Worm (Caenorhabditis elegans) whole organism, L4 larva: ENCODE measurements around the gene tir-1.

Experiments used
- F10B5.3 ChIP-seq: sonication (generic microtip); optimal IDR thresholded peaks from 2 replicates; lab custom pipeline; 2016; ENCODE audit warnings: mild to moderate bottlenecking, missing genetic modification characterization, missing compliant biosample characterization
- R02D3.7 ChIP-seq: fragments of 150-350 bp; sonication (generic microtip); optimal IDR thresholded peaks from 3 replicates; lab custom pipeline; 2014; ENCODE audit warnings: missing biosample characterization, missing genetic modification characterization
- Y105C5A.15 ChIP-seq: fragments of 200-800 bp; sonication (Bioruptor generic); IDR thresholded peaks from 2 replicates; pipeline ENCODE4 v1.3.6; 2022; ENCODE audit warnings: missing genetic modification characterization, missing compliant biosample characterization
- Y75B8A.6 ChIP-seq: fragments of 200-800 bp; sonication (Bioruptor generic); IDR thresholded peaks from 2 replicates; pipeline ENCODE4 v1.3.6; 2022; ENCODE audit warnings: missing genetic modification reagents, missing genetic modification characterization, missing compliant biosample characterization
- ZK337.2 ChIP-seq: fragments of 200-800 bp; sonication (Bioruptor generic); IDR thresholded peaks from 2 replicates; pipeline ENCODE4 v1.3.6; 2022; ENCODE audit warnings: missing genetic modification reagents, missing genetic modification characterization, missing compliant biosample characterization
- aha-1 ChIP-seq: fragments of 150-350 bp; peaks from one replicate; lab custom pipeline; 2014; ENCODE audit warnings: missing biosample characterization, missing genetic modification characterization
- arid-1 ChIP-seq: fragments of 200-800 bp; sonication (Bioruptor generic); conservative IDR thresholded peaks from 2 replicates; pipeline ENCODE4 v1.3.6; 2022; ENCODE audit warnings: missing genetic modification reagents, missing genetic modification characterization, missing compliant biosample characterization
- attf-4 ChIP-seq: sonication (generic microtip); optimal IDR thresholded peaks from 3 replicates; lab custom pipeline; 2017; ENCODE audit warnings: missing biosample characterization, missing genetic modification characterization
- ceh-20 ChIP-seq: fragments of 200-800 bp; sonication (Bioruptor generic); IDR thresholded peaks from 2 replicates; pipeline ENCODE4 v1.3.6; 2022; ENCODE audit warnings: missing genetic modification reagents, missing genetic modification characterization, missing compliant biosample characterization
- ceh-28 ChIP-seq: fragments of 150-350 bp; optimal IDR thresholded peaks from 2 replicates; lab custom pipeline; 2014; ENCODE audit warnings: missing biosample characterization, missing genetic modification reagents, missing genetic modification characterization
- cey-2 ChIP-seq: sonication (generic microtip); optimal IDR thresholded peaks from 3 replicates; lab custom pipeline; 2017; ENCODE audit warnings: missing genetic modification characterization, mild to moderate bottlenecking, missing compliant biosample characterization, antibody characterized with exemption, borderline replicate concordance; ENCODE audit not compliant: insufficient read depth
- daf-12 ChIP-seq: fragments of 150-350 bp; optimal IDR thresholded peaks from 2 replicates; lab custom pipeline; 2014; ENCODE audit warnings: missing biosample characterization, missing genetic modification reagents, missing genetic modification characterization
- daf-16 ChIP-seq, 3 experiments: sonication (generic microtip); optimal IDR thresholded peaks; 2 replicates each; lab custom pipeline; 2016 to 2017; ENCODE audit warnings: missing genetic modification characterization in 3 of 3, missing genetic modification reagents in 3 of 3, mild to moderate bottlenecking in 2 of 3, missing compliant biosample characterization in 2 of 3, missing biosample characterization in 1 of 3, moderate library complexity in 1 of 3
- daf-8 ChIP-seq: fragments of 200-800 bp; sonication (Bioruptor generic); IDR thresholded peaks from 2 replicates; pipeline ENCODE4 v1.3.6; 2022; ENCODE audit warnings: missing genetic modification characterization, missing compliant biosample characterization
- dmd-8 ChIP-seq: fragments of 200-800 bp; sonication (Bioruptor generic); IDR thresholded peaks from 2 replicates; pipeline ENCODE4 v1.3.6; 2022; ENCODE audit warnings: missing genetic modification characterization, missing compliant biosample characterization
- duxl-1 ChIP-seq: sonication (generic microtip); optimal IDR thresholded peaks from 2 replicates; lab custom pipeline; 2016; ENCODE audit warnings: mild to moderate bottlenecking, missing genetic modification characterization, moderate library complexity, missing compliant biosample characterization; ENCODE audit not compliant: poor library complexity
- dve-1 ChIP-seq: sonication (generic microtip); optimal IDR thresholded peaks from 2 replicates; lab custom pipeline; 2017; ENCODE audit warnings: antibody characterized with exemption, mild to moderate bottlenecking, missing genetic modification characterization, missing compliant biosample characterization; ENCODE audit not compliant: insufficient read depth
- egl-43 ChIP-seq: fragments of 200-800 bp; sonication (Bioruptor generic); IDR thresholded peaks from 2 replicates; pipeline ENCODE4 v1.3.6; 2022; ENCODE audit warnings: missing genetic modification reagents, missing genetic modification characterization, missing compliant biosample characterization
- fos-1 ChIP-seq: fragments of 150-350 bp; optimal IDR thresholded peaks from 2 replicates; lab custom pipeline; 2014; ENCODE audit warnings: missing biosample characterization, missing genetic modification characterization
- hmg-1.1 ChIP-seq: fragments of 200-800 bp; sonication (Bioruptor generic); IDR thresholded peaks from 2 replicates; pipeline ENCODE4 v1.3.6; 2022; ENCODE audit warnings: missing genetic modification reagents, missing genetic modification characterization, missing compliant biosample characterization
- jun-1 ChIP-seq: fragments of 150-350 bp; optimal IDR thresholded peaks from 2 replicates; lab custom pipeline; 2014; ENCODE audit warnings: missing biosample characterization, missing genetic modification reagents, missing genetic modification characterization
- lin-1 ChIP-seq: fragments of 200-800 bp; sonication (Bioruptor generic); IDR thresholded peaks from 2 replicates; pipeline ENCODE4 v1.3.6; 2022; ENCODE audit warnings: missing genetic modification reagents, missing genetic modification characterization, missing compliant biosample characterization
- lin-13 ChIP-seq: fragments of 150-350 bp; optimal IDR thresholded peaks from 2 replicates; lab custom pipeline; 2014; ENCODE audit warnings: missing biosample characterization, missing genetic modification reagents, missing genetic modification characterization
- lin-15B ChIP-seq: fragments of 150-350 bp; sonication (generic microtip); optimal IDR thresholded peaks from 3 replicates; lab custom pipeline; 2014; ENCODE audit warnings: missing biosample characterization, missing genetic modification characterization
- lin-29 ChIP-seq: fragments of 200-800 bp; sonication (Bioruptor generic); IDR thresholded peaks from 2 replicates; pipeline ENCODE4 v1.3.6; 2022; ENCODE audit warnings: missing genetic modification reagents, missing genetic modification characterization, missing compliant biosample characterization
- lsy-2 ChIP-seq, 2 experiments: fragments of 150-350 bp in 1 of 2; sonication (generic microtip) in 1 of 2; optimal IDR thresholded peaks; 2 replicates each; lab custom pipeline; 2014 to 2017; ENCODE audit warnings: missing biosample characterization in 2 of 2, missing genetic modification characterization in 2 of 2
- madf-5 ChIP-seq, 2 experiments: fragments of 200-800 bp; sonication (Bioruptor generic); IDR thresholded peaks; 2 replicates each; pipeline ENCODE4 v1.3.6; 2022; ENCODE audit warnings: missing compliant biosample characterization in 2 of 2, missing genetic modification characterization in 2 of 2
- mdt-29 ChIP-seq: fragments of 200-800 bp; sonication (Bioruptor generic); IDR thresholded peaks from 2 replicates; pipeline ENCODE4 v1.3.6; 2022; ENCODE audit warnings: missing genetic modification reagents, missing genetic modification characterization, missing compliant biosample characterization
- mes-2 ChIP-seq: sonication (generic microtip); optimal IDR thresholded peaks from 2 replicates; lab custom pipeline; 2016; ENCODE audit warnings: missing genotype, mild to moderate bottlenecking, missing genetic modification characterization, missing compliant biosample characterization; ENCODE audit not compliant: poor library complexity, severe bottlenecking
- mxl-3 ChIP-seq: fragments of 200-800 bp; sonication (Bioruptor generic); optimal IDR thresholded peaks from 2 replicates; lab custom pipeline; 2018; ENCODE audit warnings: mild to moderate bottlenecking, missing genetic modification characterization, missing compliant biosample characterization
- nhr-237 ChIP-seq: sonication (generic microtip); optimal IDR thresholded peaks from 2 replicates; lab custom pipeline; 2017; ENCODE audit warnings: missing biosample characterization, missing genetic modification characterization
- nhr-42 ChIP-seq: fragments of 200-800 bp; sonication (Bioruptor generic); IDR thresholded peaks from 2 replicates; pipeline ENCODE4 v1.3.6; 2022; ENCODE audit warnings: missing genetic modification characterization, missing compliant biosample characterization
- nhr-48 ChIP-seq: sonication (generic microtip); optimal IDR thresholded peaks from 2 replicates; lab custom pipeline; 2016; ENCODE audit warnings: mild to moderate bottlenecking, missing genetic modification characterization, missing compliant biosample characterization
- nhr-77 ChIP-seq: fragments of 150-350 bp; optimal IDR thresholded peaks from 2 replicates; lab custom pipeline; 2014; ENCODE audit warnings: missing biosample characterization, missing genetic modification characterization
- pha-4 ChIP-seq, 2 experiments: fragments of 150-350 bp in 1 of 2; fragments of 200-800 bp in 1 of 2; sonication (Bioruptor generic) in 1 of 2; IDR thresholded peaks in 1 of 2; optimal IDR thresholded peaks in 1 of 2; 2 replicates each; pipeline versions ENCODE4 v1.3.6 to Lab custom; 2014 to 2022; ENCODE audit warnings: missing genetic modification characterization in 2 of 2, missing genetic modification reagents in 2 of 2, missing biosample characterization in 1 of 2, missing compliant biosample characterization in 1 of 2
- pqm-1 ChIP-seq: sonication (generic microtip); optimal IDR thresholded peaks from 2 replicates; lab custom pipeline; 2017; ENCODE audit warnings: missing biosample characterization, missing genetic modification characterization
- sdz-12 ChIP-seq: fragments of 200-800 bp; sonication (Bioruptor generic); optimal IDR thresholded peaks from 2 replicates; lab custom pipeline; 2018; ENCODE audit warnings: mild to moderate bottlenecking, missing genetic modification characterization, missing compliant biosample characterization
- unc-62 ChIP-seq, 3 experiments: fragments of 150-350 bp in 1 of 3; sonication (generic microtip); optimal IDR thresholded peaks in 2 of 3; peaks in 1 of 3; 1 replicate in 1 of 3; 2 replicates in 2 of 3; lab custom pipeline; 2014 to 2017; ENCODE audit warnings: missing biosample characterization in 3 of 3, missing genetic modification characterization in 3 of 3, missing genetic modification reagents in 3 of 3, missing genotype in 1 of 3
- zfp-2 ChIP-seq: sonication (generic microtip); optimal IDR thresholded peaks from 2 replicates; lab custom pipeline; 2016; ENCODE audit warnings: mild to moderate bottlenecking, missing genetic modification characterization, missing compliant biosample characterization
- zip-2 ChIP-seq: fragments of 150-350 bp; optimal IDR thresholded peaks from 2 replicates; lab custom pipeline; 2014; ENCODE audit warnings: missing biosample characterization, missing genetic modification characterization
- ztf-11 ChIP-seq: fragments of 150-350 bp; optimal IDR thresholded peaks from 2 replicates; lab custom pipeline; 2014; ENCODE audit warnings: missing biosample characterization, missing genetic modification characterization

The tir-1 gene

ce11 chrIII:3873424-3873823 lies 28.0 kb downstream of the tir-1 start (continued):
- no peak for TF ChIP-seq cey-2
- no peak for TF ChIP-seq daf-8 (GFP tag; lab: Robert Waterston, UW)
- TF ChIP-seq mxl-3 = peak; percentile 86
- TF ChIP-seq nhr-77 (tag; lab: Kevin White, UChicago) = peak; percentile 41
- TF ChIP-seq pha-4 (GFP tag; IDR thresholded peaks at IDR 0.05; lab: Robert Waterston, UW) = peak; percentile 26; the same call in 1 of the 2 replicates
- no peak for TF ChIP-seq pha-4 (tag; optimal IDR thresholded peaks at IDR 0.05; lab: Kevin White, UChicago)
- no peak for TF ChIP-seq madf-5 (GFP tag; IDR thresholded peaks at IDR 0.05; lab: Robert Waterston, UW)
- TF ChIP-seq lin-15B (tag; lab: Kevin White, UChicago) = no peak
- TF ChIP-seq lin-13 = peak; percentile 25
- 0 out of 2 replicates have a peak, but pooled peaks have one; percentile 40 for TF ChIP-seq egl-43
- TF ChIP-seq dve-1 (tag; lab: Kevin White, UChicago) = peak; percentile 34
- TF ChIP-seq daf-12 (tag; lab: Kevin White, UChicago) = no peak
- TF ChIP-seq mes-2 (tag; lab: Kevin White, UChicago) = peak; percentile 13
- no peak for TF ChIP-seq fos-1 (tag; lab: Kevin White, UChicago)

- TF ChIP-seq sdz-12 (GFP tag; lab: Kevin White, UChicago) = peak; percentile 42
- peak; percentile 37; the same call in 1 of the 2 replicates for TF ChIP-seq ZK337.2 (GFP tag; lab: Robert Waterston, UW)
- TF ChIP-seq aha-1 (tag; lab: Kevin White, UChicago) = peak; percentile 49
- no peak for TF ChIP-seq nhr-48
- no peak for TF ChIP-seq lsy-2 (tag; optimal IDR thresholded peaks at IDR 0.05; lab: Kevin White, UChicago)
Observed at ce11 chrIII:3872978-3873377, 28.5 kb downstream of the tir-1 start.

- TF ChIP-seq pqm-1 = peak; percentile 9
- no peak for TF ChIP-seq hmg-1.1 (GFP tag; lab: Robert Waterston, UW)
- TF ChIP-seq lin-1 (GFP tag; lab: Robert Waterston, UW) = peak; percentile 22; the same call in 1 of the 2 replicates
- peak in 1 of 2 experiments; percentile 1 for TF ChIP-seq unc-62 (GFP tag; optimal IDR thresholded peaks at IDR 0.05 in 1 of 2; lab: Kevin White, UChicago)
- TF ChIP-seq unc-62 (tag; optimal IDR thresholded peaks at IDR 0.05; lab: Kevin White, UChicago) = no peak
- TF ChIP-seq daf-16 (GFP tag; optimal IDR thresholded peaks at IDR 0.05; lab: Kevin White, UChicago) = no peak
- TF ChIP-seq daf-16 (tag; optimal IDR thresholded peaks at IDR 0.05; lab: Kevin White, UChicago) = peak; percentile 34
Observed at ce11 chrIII:3871763-3872486, 29.5 kb downstream of the tir-1 start.

- TF ChIP-seq mxl-3 (no peak), lin-15B (tag; lab: Kevin White, UChicago) (no peak), mdt-29 (GFP tag; lab: Robert Waterston, UW) (0 out of 2 replicates have a peak, but pooled peaks have one; percentile 67), Y105C5A.15 (GFP tag; lab: Robert Waterston, UW) (peak; percentile 27; the same call in 1 of the 2 replicates), ceh-28 (tag; lab: Kevin White, UChicago) (no peak), cey-2 (no peak), fos-1 (tag; lab: Kevin White, UChicago) (no peak), arid-1 (GFP tag; lab: Robert Waterston, UW) (peak; percentile 66; the same call in 1 of the 2 replicates), F10B5.3 (tag; lab: Kevin White, UChicago) (no peak), dmd-8 (peak; percentile 4; the same call in 1 of the 2 replicates), ztf-11 (no peak), R02D3.7 (tag; lab: Kevin White, UChicago) (no peak), attf-4 (no peak), lsy-2 (tag; optimal IDR thresholded peaks at IDR 0.05; lab: Kevin White, UChicago) (peak; percentile 53 to 54), daf-12 (tag; lab: Kevin White, UChicago) (no peak), zfp-2 (no peak), Y75B8A.6 (peak; percentile 55; the same call in 1 of the 2 replicates), jun-1 (tag; lab: Kevin White, UChicago) (no peak), nhr-42 (GFP tag; lab: Robert Waterston, UW) (0 out of 2 replicates have a peak, but pooled peaks have one; percentile 42), duxl-1 (tag; lab: Kevin White, UChicago) (no peak), lin-29 (no peak), sdz-12 (GFP tag; lab: Kevin White, UChicago) (no peak), zip-2 (tag; lab: Kevin White, UChicago) (no peak), nhr-237 (no peak), ceh-20 (GFP tag; lab: Robert Waterston, UW) (no peak)
Observed at ce11 chrIII:3869292-3869781, 32.1 kb downstream of the tir-1 start.
